Fruit fly (Drosophila melanogaster): ENCODE results near the gene wry.

wry gene

DNA sequence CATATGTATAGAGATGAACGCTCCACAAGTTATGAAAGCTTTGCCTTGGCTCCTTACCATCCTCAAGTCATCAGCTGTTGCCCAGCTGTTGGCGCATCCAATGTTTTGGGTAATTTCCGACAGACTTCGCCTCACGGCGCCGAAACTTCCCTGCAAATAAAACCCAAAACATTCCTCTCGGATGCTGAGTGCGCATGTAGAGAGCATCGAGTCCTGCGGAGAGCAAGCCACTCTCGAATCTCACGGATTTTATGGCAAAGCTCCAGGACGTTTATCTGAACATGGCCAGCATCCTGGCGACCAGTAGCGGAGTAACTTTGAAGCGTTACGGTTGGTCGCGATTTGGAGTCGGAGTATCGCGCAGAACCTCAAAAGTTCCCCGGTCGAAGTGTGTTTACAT, at the start of gene wry:
wry (plus strand) TSS at position 301 of the 400 bp plus-strand sequence.
- TF ChIP-seq lz (GFP tag; optimal IDR thresholded peaks at IDR 0.05) (no peak), salr (GFP tag; optimal IDR thresholded peaks at IDR 0.05) (no peak), CG8119 (GFP tag; IDR thresholded peaks at IDR 0.05) (no peak), CG4318 (GFP tag; optimal IDR thresholded peaks at IDR 0.05) (no peak), CG3919 (GFP tag; optimal IDR thresholded peaks at IDR 0.05) (no peak), dac (GFP tag; optimal IDR thresholded peaks at IDR 0.05) (no peak), Ets96B (tag; optimal IDR thresholded peaks at IDR 0.05) (no peak), CG10669 (GFP tag; optimal IDR thresholded peaks at IDR 0.05) (no peak), CG6276 (GFP tag; optimal IDR thresholded peaks at IDR 0.05) (no peak), CG34406 (GFP tag; optimal IDR thresholded peaks at IDR 0.05) (no peak), CG7368 (GFP tag; optimal IDR thresholded peaks at IDR 0.05) (no peak), CG8632 (GFP tag; optimal IDR thresholded peaks at IDR 0.05) (no peak), CG3032 (tag; optimal IDR thresholded peaks at IDR 0.05) (no peak)

DNA sequence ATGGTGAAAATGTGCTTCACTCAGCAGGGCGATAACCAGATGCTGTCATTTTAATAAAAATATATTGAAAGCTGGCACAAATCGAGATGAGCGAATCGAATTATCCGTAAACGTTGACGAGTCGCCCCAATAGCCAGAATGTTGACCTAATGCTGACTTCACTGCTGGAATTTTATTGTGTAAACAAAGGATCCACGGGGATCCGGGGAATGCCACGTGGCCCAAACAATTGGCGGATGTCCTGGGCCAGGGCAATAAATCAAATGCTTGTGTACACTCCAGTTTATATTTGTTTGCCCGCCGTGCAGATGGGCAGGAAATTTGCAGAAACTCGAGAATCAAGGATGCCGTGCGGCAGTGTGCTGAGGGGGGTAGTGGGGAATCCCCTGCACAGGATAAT, 48.4 kb upstream of the wry start:
- no peak for TF ChIP-seq eg (GFP tag; IDR thresholded peaks at IDR 0.05)
- no peak for TF ChIP-seq CG32006 (GFP tag; optimal IDR thresholded peaks at IDR 0.05)
- no peak for TF ChIP-seq net (GFP tag; optimal IDR thresholded peaks at IDR 0.05)
- TF ChIP-seq esn (GFP tag; optimal IDR thresholded peaks at IDR 0.05), result no peak
- TF ChIP-seq CG4318 (GFP tag; optimal IDR thresholded peaks at IDR 0.05), result no peak
- no peak for TF ChIP-seq CG7368 (GFP tag; optimal IDR thresholded peaks at IDR 0.05)
- TF ChIP-seq Eip75B (GFP tag; optimal IDR thresholded peaks at IDR 0.05), result no peak
- no peak for TF ChIP-seq Blimp-1 (GFP tag; optimal IDR thresholded peaks at IDR 0.05)
- TF ChIP-seq fkh (GFP tag; optimal IDR thresholded peaks at IDR 0.05), result no peak

DNA sequence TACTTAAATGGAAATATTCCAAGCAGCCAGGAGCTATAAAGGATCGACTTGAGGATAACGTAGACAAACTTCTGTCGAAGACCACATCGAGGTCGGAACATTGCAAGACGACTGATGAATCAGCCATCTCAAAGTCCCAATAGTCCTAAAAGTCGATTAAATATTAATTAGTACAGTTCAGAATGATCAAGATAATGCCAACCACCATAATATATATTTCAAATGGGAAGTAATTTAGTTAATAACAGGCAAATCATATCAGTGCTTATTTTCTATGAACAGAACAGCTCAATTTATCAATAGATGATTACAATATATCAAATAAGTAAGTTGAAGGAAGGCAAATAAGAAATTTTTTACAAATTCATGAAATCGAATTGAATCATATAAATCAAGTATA, 46.1 kb upstream of the wry start, which contains the start of gene Gr22d:
Gr22d (minus strand) TSS at position 101 of the 400 bp plus-strand sequence.
- TF ChIP-seq vri (GFP tag; optimal IDR thresholded peaks at IDR 0.05) (no peak), Blimp-1 (GFP tag; optimal IDR thresholded peaks at IDR 0.05) (no peak), Ets96B (tag; optimal IDR thresholded peaks at IDR 0.05) (no peak), CG16779 (tag; optimal IDR thresholded peaks at IDR 0.05) (no peak), CG11762 (GFP tag; optimal IDR thresholded peaks at IDR 0.05; ENCODE audit: insufficient read depth) (no peak), ss (GFP tag; optimal IDR thresholded peaks at IDR 0.05) (no peak), esn (GFP tag; optimal IDR thresholded peaks at IDR 0.05) (no peak), cyc (GFP tag; optimal IDR thresholded peaks at IDR 0.05) (no peak), salr (GFP tag; optimal IDR thresholded peaks at IDR 0.05) (no peak), CG6808 (GFP tag; optimal IDR thresholded peaks at IDR 0.05) (no peak), CG11902 (GFP tag; optimal IDR thresholded peaks at IDR 0.05) (no peak), fd59A (GFP tag; optimal IDR thresholded peaks at IDR 0.05) (no peak), OdsH (GFP tag; optimal IDR thresholded peaks at IDR 0.05) (no peak), CG4318 (GFP tag; optimal IDR thresholded peaks at IDR 0.05) (no peak)

DNA sequence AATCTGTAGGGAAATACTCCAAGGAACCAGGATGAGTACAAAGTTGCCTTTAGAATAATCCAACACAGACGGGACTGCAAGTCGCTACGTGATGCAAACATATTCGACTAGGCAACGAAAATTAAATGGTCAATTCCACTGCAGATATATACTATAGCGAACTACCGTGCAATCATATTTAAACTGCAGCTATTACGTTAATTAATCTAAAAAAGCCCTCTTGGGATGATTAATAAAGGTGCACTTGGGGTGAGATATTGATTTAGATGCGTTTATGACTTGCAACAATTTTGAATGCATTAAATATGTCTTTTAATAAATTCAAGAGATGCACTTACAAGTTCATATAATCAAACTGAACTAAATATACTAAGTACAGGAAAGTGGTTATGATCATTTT, 44.6 kb upstream of the wry start, which contains the start of gene Gr22c:
Gr22c (minus strand) TSS at position 101 of the 400 bp plus-strand sequence.
- no peak for TF ChIP-seq pdm3 (GFP tag; optimal IDR thresholded peaks at IDR 0.05)
- TF ChIP-seq CG10631 (GFP tag; optimal IDR thresholded peaks at IDR 0.05), result no peak
- peak; percentile 13 for TF ChIP-seq svp (GFP tag)

DNA sequence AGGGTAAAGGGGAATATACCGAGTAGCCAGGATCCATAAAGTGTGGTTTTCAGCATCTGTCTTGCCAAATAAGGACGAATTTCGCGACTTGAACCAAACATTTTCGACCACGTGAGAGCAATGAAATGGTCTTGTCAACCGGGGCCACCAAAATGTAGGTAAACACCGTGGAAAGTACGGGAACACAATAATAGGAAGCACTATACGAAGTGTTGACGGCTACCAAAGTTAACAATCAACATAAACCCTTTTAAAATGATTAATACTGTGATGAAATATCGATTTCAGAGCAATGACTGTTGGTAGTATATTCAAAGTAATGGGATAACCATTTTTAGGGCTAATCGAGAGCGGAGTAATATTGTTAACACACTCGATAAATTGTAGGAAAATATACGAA, 43.2 kb upstream of the wry start, which contains the start of gene Gr22b:
Gr22b (minus strand) TSS at position 101 of the 400 bp plus-strand sequence.
- TF ChIP-seq CG11294 (GFP tag; IDR thresholded peaks at IDR 0.05), result no peak
- no peak for TF ChIP-seq topi (GFP tag; optimal IDR thresholded peaks at IDR 0.05)
- TF ChIP-seq Sox15 (GFP tag; optimal IDR thresholded peaks at IDR 0.05), result no peak
- no peak for TF ChIP-seq CG3919 (GFP tag; optimal IDR thresholded peaks at IDR 0.05)
- TF ChIP-seq Lpt (GFP tag; optimal IDR thresholded peaks at IDR 0.05), result no peak
- TF ChIP-seq salr (GFP tag; optimal IDR thresholded peaks at IDR 0.05), result no peak
- no peak for TF ChIP-seq CG6163 (GFP tag; IDR thresholded peaks at IDR 0.05)

Measured in whole organism, prepupa.